Fruit fly (Drosophila melanogaster): ENCODE results near the gene Art6.

- TF ChIP-seq Dll (optimal IDR thresholded peaks at IDR 0.05) (no peak), pan (optimal IDR thresholded peaks at IDR 0.05) (no peak), psq (optimal IDR thresholded peaks at IDR 0.05) (no peak), CG8478 (optimal IDR thresholded peaks at IDR 0.05) (no peak)
Measured at dm6 chr3R:13978078-13978559, 32.5 kb upstream of the Art6 start.
